Worm (Caenorhabditis elegans) whole organism, L3 larva: ENCODE results near the gene srh-180.

Source experiments
- mdl-1 ChIP-seq: fragments of 150-350 bp; optimal IDR thresholded peaks from 2 replicates; lab custom pipeline; 2014; ENCODE audit warnings: missing biosample characterization, missing genetic modification characterization
- nhr-12 ChIP-seq: fragments of 150-350 bp; optimal IDR thresholded peaks from 2 replicates; lab custom pipeline; 2014; ENCODE audit warnings: missing biosample characterization, missing genetic modification characterization
- sea-2 ChIP-seq: fragments of 150-350 bp; sonication (generic microtip); optimal IDR thresholded peaks from 4 replicates; lab custom pipeline; 2014; ENCODE audit warnings: missing biosample characterization, missing genetic modification reagents, missing genetic modification characterization
- unc-62 ChIP-seq: fragments of 150-350 bp; sonication (generic microtip); optimal IDR thresholded peaks from 4 replicates; lab custom pipeline; 2014; ENCODE audit warnings: missing biosample characterization, missing genetic modification reagents, missing genetic modification characterization

DNA sequence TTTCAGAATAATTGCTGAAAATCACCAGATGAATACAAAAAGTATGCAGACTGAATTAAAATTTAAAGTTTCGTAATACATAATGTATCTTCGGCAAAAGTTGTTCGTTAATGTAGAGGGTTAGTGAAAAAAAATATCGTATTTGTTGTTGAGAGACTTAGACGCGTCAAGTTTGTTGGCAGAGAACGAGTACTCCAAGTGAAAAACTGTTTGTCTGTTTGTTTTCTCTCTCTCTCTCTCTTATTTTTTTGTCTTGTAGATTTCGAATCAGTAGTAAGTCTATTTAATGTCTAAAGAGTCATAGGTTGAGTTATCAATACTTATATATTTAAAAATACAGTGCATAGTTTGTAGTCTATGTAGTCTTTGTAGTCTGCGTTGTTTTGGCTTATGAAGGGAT, 47.8 kb upstream of the srh-180 start, which contains the start of the genes fbxa-2 and T13F3.8:
- no peak for TF ChIP-seq unc-62 (GFP tag; lab: Kevin White, UChicago)
- no peak for TF ChIP-seq nhr-12 (tag; lab: Kevin White, UChicago)
- TF ChIP-seq mdl-1 (tag; lab: Kevin White, UChicago) = no peak
- no peak for TF ChIP-seq sea-2 (GFP tag; lab: Kevin White, UChicago)
